Worm (Caenorhabditis elegans): ENCODE data around the gene upp-1.

upp-1 gene

DNA sequence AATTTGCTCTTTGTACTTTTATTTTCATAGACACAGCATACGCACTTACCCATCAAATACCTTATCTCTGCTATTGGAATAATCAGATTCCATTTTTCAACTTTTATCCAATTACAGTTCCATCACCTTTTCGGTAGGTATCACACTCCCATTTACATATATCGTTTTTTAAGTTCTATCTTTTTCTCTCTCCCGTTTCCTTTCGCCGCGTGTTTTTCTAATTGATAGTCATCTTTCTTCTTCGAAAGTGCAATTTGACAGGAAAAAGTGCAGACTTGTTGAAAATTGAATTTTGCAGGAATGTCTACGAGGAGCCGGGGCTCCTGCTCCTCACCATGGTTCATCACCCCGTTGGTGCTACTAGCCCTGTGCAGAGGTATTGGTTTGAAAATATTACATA lies 17.8 kb downstream of the upp-1 start, which contains the start of gene fbn-1:
Gene fbn-1 (plus strand): TSS at position 301 of the 400 bp plus-strand sequence.
- no peak for TF ChIP-seq snpc-4 (tag; optimal IDR thresholded peaks at IDR 0.05)
- TF ChIP-seq aly-2 (tag; optimal IDR thresholded peaks at IDR 0.05): no peak
- TF ChIP-seq ceh-82 (tag; optimal IDR thresholded peaks at IDR 0.05): no peak
- no peak for TF ChIP-seq R02D3.7 (tag; optimal IDR thresholded peaks at IDR 0.05)
- no peak for TF ChIP-seq hmg-11 (tag; optimal IDR thresholded peaks at IDR 0.05)
- no peak for TF ChIP-seq sea-2 (GFP tag; optimal IDR thresholded peaks at IDR 0.05)
- no peak for TF ChIP-seq nfya-1 (tag; optimal IDR thresholded peaks at IDR 0.05; ENCODE audit: insufficient read depth)
- no peak for TF ChIP-seq mml-1 (tag; optimal IDR thresholded peaks at IDR 0.05)
- no peak for TF ChIP-seq tbx-2 (tag; optimal IDR thresholded peaks at IDR 0.05)
- TF ChIP-seq nhr-237 (tag; optimal IDR thresholded peaks at IDR 0.05): no peak
- no peak for TF ChIP-seq fkh-10 (GFP tag; optimal IDR thresholded peaks at IDR 0.05)
- no peak for TF ChIP-seq ceh-28 (tag; optimal IDR thresholded peaks at IDR 0.05)
- TF ChIP-seq nhr-43 (tag; optimal IDR thresholded peaks at IDR 0.05; ENCODE audit: poor library complexity, severe bottlenecking): no peak
- no peak for TF ChIP-seq nhr-76 (tag; optimal IDR thresholded peaks at IDR 0.05)
- TF ChIP-seq jun-1 (tag; optimal IDR thresholded peaks at IDR 0.05): no peak

DNA sequence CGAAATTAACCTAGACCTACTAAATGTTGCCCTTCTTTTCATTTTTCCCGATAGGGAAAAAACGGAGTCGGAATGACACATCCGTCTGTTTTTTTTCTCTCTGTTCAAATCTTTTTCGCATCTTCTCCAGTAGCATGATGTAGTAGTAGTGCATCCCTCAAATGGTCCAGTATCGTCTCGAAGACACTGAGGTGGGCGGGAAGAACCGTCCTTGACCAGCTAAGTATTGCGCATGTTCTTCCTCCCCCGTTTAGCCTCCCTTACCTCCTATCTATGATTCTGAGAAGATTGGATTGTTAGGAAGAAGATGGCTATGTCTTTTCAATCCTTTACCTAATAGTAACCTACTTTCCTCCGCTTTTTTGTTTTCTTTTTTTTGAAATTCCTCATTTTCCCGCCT lies 20.0 kb downstream of the upp-1 start:
- peak in 1 of 3 experiments; percentile 64 for TF ChIP-seq elt-3 (tag; optimal IDR thresholded peaks at IDR 0.05)
- TF ChIP-seq ZK546.5 (tag; optimal IDR thresholded peaks at IDR 0.05): no peak
- TF ChIP-seq fkh-10 (GFP tag; optimal IDR thresholded peaks at IDR 0.05): no peak
- peak; percentile 12 for TF ChIP-seq nhr-25 (tag; optimal IDR thresholded peaks at IDR 0.05)
- no peak for TF ChIP-seq unc-39 (tag; optimal IDR thresholded peaks at IDR 0.05)
- TF ChIP-seq nhr-23 (tag; optimal IDR thresholded peaks at IDR 0.05): peak; percentile 3

DNA sequence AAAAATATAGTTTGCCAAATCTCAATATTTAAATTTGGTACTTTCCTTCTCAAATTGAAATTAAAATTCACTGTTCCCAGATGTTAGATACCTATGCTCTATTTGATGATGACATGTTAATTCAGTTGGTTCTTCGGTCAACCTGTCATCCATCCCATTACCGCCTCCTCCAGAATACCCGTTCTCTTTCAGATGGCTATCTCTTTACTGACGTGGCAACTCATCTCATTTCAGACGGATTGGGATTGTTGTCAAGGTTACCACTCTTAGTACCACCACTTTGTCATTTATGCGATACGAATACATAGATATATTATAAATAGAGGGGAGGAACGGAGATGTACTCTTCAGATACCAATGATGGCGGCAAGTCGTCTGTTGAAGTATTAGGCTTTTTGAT lies 21.5 kb downstream of the upp-1 start:
- TF ChIP-seq nhr-28 (tag; optimal IDR thresholded peaks at IDR 0.05): no peak
- no peak for TF ChIP-seq R02D3.7 (tag; optimal IDR thresholded peaks at IDR 0.05)
- no peak for TF ChIP-seq nhr-67 (tag; optimal IDR thresholded peaks at IDR 0.05)
- no peak for TF ChIP-seq egl-5 (tag; optimal IDR thresholded peaks at IDR 0.05)
- no peak for TF ChIP-seq nhr-77 (tag; optimal IDR thresholded peaks at IDR 0.05)
- TF ChIP-seq skn-1 (tag; optimal IDR thresholded peaks at IDR 0.05): no peak
- no peak for TF ChIP-seq ceh-16 (tag; optimal IDR thresholded peaks at IDR 0.05)
- TF ChIP-seq zag-1 (tag; optimal IDR thresholded peaks at IDR 0.05): no peak
- TF ChIP-seq elt-1 (tag; optimal IDR thresholded peaks at IDR 0.05): no peak

DNA sequence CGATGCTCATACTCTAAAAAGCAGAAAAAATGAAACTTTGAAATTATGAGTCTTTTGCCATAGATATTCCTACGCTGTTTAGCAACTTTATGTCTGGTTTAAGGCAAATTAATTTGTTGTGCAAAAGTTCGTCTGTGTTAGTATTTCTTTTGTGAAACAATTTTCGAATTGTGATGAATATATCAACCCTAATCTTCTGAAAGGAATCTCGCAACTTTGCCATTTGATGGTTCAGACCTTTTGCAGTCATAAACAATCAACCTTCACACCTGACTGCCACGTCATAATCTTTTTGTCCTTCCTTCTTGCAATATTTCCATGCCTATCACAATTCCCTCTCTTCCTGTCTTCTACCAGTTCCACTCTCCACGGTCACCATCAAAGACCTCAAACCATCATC lies 23.1 kb downstream of the upp-1 start:
- TF ChIP-seq pha-4 (tag; optimal IDR thresholded peaks at IDR 0.05): no peak
- TF ChIP-seq sea-2 (GFP tag; optimal IDR thresholded peaks at IDR 0.05): no peak
- TF ChIP-seq lin-39 (tag; optimal IDR thresholded peaks at IDR 0.05): no peak
- TF ChIP-seq elt-2 (tag; optimal IDR thresholded peaks at IDR 0.05): no peak
- no peak for TF ChIP-seq unc-39 (tag; optimal IDR thresholded peaks at IDR 0.05)
- TF ChIP-seq nhr-11 (tag; optimal IDR thresholded peaks at IDR 0.05): no peak
- TF ChIP-seq hmg-11 (tag; optimal IDR thresholded peaks at IDR 0.05): no peak
- TF ChIP-seq mdl-1 (tag; optimal IDR thresholded peaks at IDR 0.05): no peak
- no peak for TF ChIP-seq lin-15B (tag; optimal IDR thresholded peaks at IDR 0.05)
- no peak for TF ChIP-seq fos-1 (tag; optimal IDR thresholded peaks at IDR 0.05)
- TF ChIP-seq nhr-237 (tag; optimal IDR thresholded peaks at IDR 0.05): no peak
- TF ChIP-seq nhr-76 (tag; optimal IDR thresholded peaks at IDR 0.05): no peak
- TF ChIP-seq R02D3.7 (tag; optimal IDR thresholded peaks at IDR 0.05): no peak
- TF ChIP-seq nhr-43 (tag; optimal IDR thresholded peaks at IDR 0.05; ENCODE audit: poor library complexity, severe bottlenecking): no peak
- TF ChIP-seq ama-1 (optimal IDR thresholded peaks at IDR 0.05): no peak
- TF ChIP-seq ZK546.5 (tag; optimal IDR thresholded peaks at IDR 0.05): no peak
- no peak for TF ChIP-seq nhr-67 (tag; optimal IDR thresholded peaks at IDR 0.05)

DNA sequence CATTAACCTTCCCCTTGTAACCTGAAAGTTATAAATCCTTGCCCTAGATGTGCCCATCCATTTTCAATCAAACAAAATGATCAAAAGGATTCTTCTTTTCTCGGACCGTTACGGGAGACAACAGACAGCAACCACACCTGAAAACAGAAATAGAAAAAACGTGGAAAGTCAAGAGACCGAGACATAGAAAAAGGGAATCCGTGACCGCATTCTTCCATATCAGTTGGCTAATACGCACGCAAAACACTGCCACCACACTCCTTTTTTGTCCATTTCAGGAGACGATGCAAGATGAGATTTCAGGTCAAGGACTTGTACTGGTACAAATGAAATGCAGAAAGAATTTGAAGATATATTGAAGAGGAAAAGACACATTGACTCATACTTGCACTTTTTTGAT lies 24.6 kb downstream of the upp-1 start:
- peak; percentile 77 for TF ChIP-seq nhr-23 (tag; optimal IDR thresholded peaks at IDR 0.05)
- TF ChIP-seq nfya-1 (tag; optimal IDR thresholded peaks at IDR 0.05; ENCODE audit: insufficient read depth): no peak
